Worm (Caenorhabditis elegans): ENCODE results near the gene sft-1.

ce11 chrIII:3103905-3104360 is 17.5 kb downstream of the sft-1 start, which contains the start of gene Y53G8B.2:
- TF ChIP-seq sptf-1 (tag; optimal IDR thresholded peaks at IDR 0.05) (no peak), fos-1 (tag; optimal IDR thresholded peaks at IDR 0.05) (no peak), lin-15B (tag; optimal IDR thresholded peaks at IDR 0.05) (no peak), nhr-12 (tag; optimal IDR thresholded peaks at IDR 0.05) (no peak), ama-1 (optimal IDR thresholded peaks at IDR 0.05) (no peak), nhr-77 (tag; optimal IDR thresholded peaks at IDR 0.05) (no peak)

All from whole organism, L1 larva.